Worm (Caenorhabditis elegans): ENCODE results near the gene F38B2.6.
A peak's percentile ranks its signal among the peaks of the same experiment; 100 is the strongest.

DNA sequence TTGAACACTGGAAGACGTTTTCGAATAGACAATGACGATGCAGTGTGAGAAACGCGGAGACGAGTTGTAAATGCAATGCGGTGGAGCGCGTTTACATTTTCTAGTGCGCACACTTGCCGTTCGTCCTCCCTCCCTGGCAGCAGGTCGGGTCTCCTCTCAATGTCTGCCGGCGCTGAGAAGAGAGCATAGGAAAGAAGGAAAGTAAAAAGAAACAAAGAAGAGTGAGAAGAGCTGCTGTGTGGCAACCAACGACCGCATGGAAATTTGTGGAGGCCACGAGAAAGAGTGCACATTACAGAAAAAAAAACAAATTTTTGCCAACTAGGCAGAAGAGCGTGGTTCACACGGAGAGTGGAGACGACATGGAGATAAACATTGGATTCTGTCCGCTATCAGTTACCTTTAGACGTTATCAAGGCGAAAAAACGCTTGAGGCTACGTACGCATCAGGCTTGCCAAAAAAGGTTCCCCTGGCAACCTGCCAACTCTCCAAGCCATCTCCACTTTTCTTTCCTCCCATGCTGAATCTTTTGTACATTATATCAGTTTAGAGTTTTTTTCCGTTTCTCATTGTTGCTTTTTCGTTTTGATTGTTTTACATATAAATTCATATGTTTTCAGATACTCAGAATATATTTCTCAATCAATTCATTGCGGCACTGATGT lies 18.7 kb upstream of the F38B2.6 start, which contains the start of the genes snrp-40.1 and F08G12.3:
- no peak for TF ChIP-seq ceh-82 (tag; optimal IDR thresholded peaks at IDR 0.05)
- TF ChIP-seq R02D3.7 (tag; optimal IDR thresholded peaks at IDR 0.05) = no peak
- peak; percentile 71 for TF ChIP-seq zag-1 (tag; optimal IDR thresholded peaks at IDR 0.05)
- no peak for TF ChIP-seq nhr-237 (tag; optimal IDR thresholded peaks at IDR 0.05)
- TF ChIP-seq elt-1 (tag; optimal IDR thresholded peaks at IDR 0.05) = no peak
- TF ChIP-seq mdl-1 (tag; optimal IDR thresholded peaks at IDR 0.05) = peak; percentile 20 to 53
- no peak for TF ChIP-seq nhr-12 (tag; optimal IDR thresholded peaks at IDR 0.05)
- peak; percentile 78 for TF ChIP-seq nhr-25 (tag; optimal IDR thresholded peaks at IDR 0.05)
- no peak for TF ChIP-seq nhr-77 (tag; optimal IDR thresholded peaks at IDR 0.05)
- TF ChIP-seq unc-62 (GFP tag; optimal IDR thresholded peaks at IDR 0.05) = no peak
- TF ChIP-seq snpc-4 (tag; optimal IDR thresholded peaks at IDR 0.05) = peak; percentile 72
- peak; percentile 86 for TF ChIP-seq fos-1 (tag; optimal IDR thresholded peaks at IDR 0.05)

All from whole organism, L2 larva.